Worm (Caenorhabditis elegans) whole organism, L2 larva: ENCODE results near the gene C05D11.1.

Experiments used
- C34F6.9 ChIP-seq: fragments of 150-350 bp; optimal IDR thresholded peaks from 2 replicates; lab custom pipeline; 2014; ENCODE audit warnings: missing biosample characterization, missing genetic modification characterization
- F13H6.1 ChIP-seq: sonication (generic microtip); optimal IDR thresholded peaks from 2 replicates; lab custom pipeline; 2016; ENCODE audit warnings: missing genetic modification characterization, missing compliant biosample characterization
- R02D3.7 ChIP-seq: fragments of 150-350 bp; optimal IDR thresholded peaks from 2 replicates; lab custom pipeline; 2014; ENCODE audit warnings: missing biosample characterization, missing genetic modification characterization
- Y55F3AM.14 ChIP-seq: fragments of 200-800 bp; sonication (Bioruptor generic); optimal IDR thresholded peaks from 2 replicates; lab custom pipeline; 2018; ENCODE audit warnings: mild to moderate bottlenecking, missing genetic modification characterization, missing compliant biosample characterization
- ZK546.5 ChIP-seq: sonication (generic microtip); optimal IDR thresholded peaks from 2 replicates; lab custom pipeline; 2017; ENCODE audit warnings: missing biosample characterization, missing genetic modification characterization
- aly-2 ChIP-seq: fragments of 150-350 bp; optimal IDR thresholded peaks from 2 replicates; lab custom pipeline; 2014; ENCODE audit warnings: missing biosample characterization, missing genetic modification characterization
- ama-1 ChIP-seq: fragments of 150-350 bp; optimal IDR thresholded peaks from 2 replicates; lab custom pipeline; 2018; ENCODE audit warnings: inconsistent platforms
- blmp-1 ChIP-seq: sonication (generic microtip); optimal IDR thresholded peaks from 2 replicates; lab custom pipeline; 2017; ENCODE audit warnings: missing genetic modification characterization, mild to moderate bottlenecking, missing compliant biosample characterization, antibody characterized with exemption, moderate library complexity; ENCODE audit not compliant: insufficient read depth
- ceh-16 ChIP-seq: fragments of 150-350 bp; optimal IDR thresholded peaks from 2 replicates; lab custom pipeline; 2014; ENCODE audit warnings: missing biosample characterization, missing genetic modification characterization
- ceh-82 ChIP-seq: fragments of 150-350 bp; optimal IDR thresholded peaks from 2 replicates; lab custom pipeline; 2014; ENCODE audit warnings: missing biosample characterization, missing genetic modification characterization
- crh-2 ChIP-seq: sonication (generic microtip); optimal IDR thresholded peaks from 2 replicates; lab custom pipeline; 2017; ENCODE audit warnings: missing biosample characterization, missing genetic modification characterization
- dmd-4 ChIP-seq: sonication (generic microtip); optimal IDR thresholded peaks from 2 replicates; lab custom pipeline; 2017; ENCODE audit warnings: missing biosample characterization, missing genetic modification characterization
- egl-27 ChIP-seq: sonication (generic microtip); optimal IDR thresholded peaks from 3 replicates; lab custom pipeline; 2017; ENCODE audit warnings: missing biosample characterization, missing genetic modification reagents, missing genetic modification characterization
- elt-3 ChIP-seq: sonication (generic microtip); optimal IDR thresholded peaks from 2 replicates; lab custom pipeline; 2017; ENCODE audit warnings: missing biosample characterization, missing genetic modification characterization
- fos-1 ChIP-seq: fragments of 150-350 bp; optimal IDR thresholded peaks from 2 replicates; lab custom pipeline; 2014; ENCODE audit warnings: missing biosample characterization, missing genetic modification characterization
- gmeb-1 ChIP-seq: fragments of 150-350 bp; optimal IDR thresholded peaks from 2 replicates; lab custom pipeline; 2014; ENCODE audit warnings: missing biosample characterization, missing genetic modification characterization
- lin-13 ChIP-seq: fragments of 150-350 bp; optimal IDR thresholded peaks from 2 replicates; lab custom pipeline; 2014; ENCODE audit warnings: missing biosample characterization, missing genetic modification reagents, missing genetic modification characterization
- lin-39 ChIP-seq: fragments of 150-350 bp; optimal IDR thresholded peaks from 2 replicates; lab custom pipeline; 2014; ENCODE audit warnings: missing biosample characterization, missing genetic modification reagents, missing genetic modification characterization
- lsy-2 ChIP-seq, 2 experiments: fragments of 150-350 bp in 1 of 2; sonication (generic microtip) in 1 of 2; optimal IDR thresholded peaks; 2 replicates each; lab custom pipeline; 2014 to 2017; ENCODE audit warnings: missing biosample characterization in 2 of 2, missing genetic modification characterization in 2 of 2
- mab-5 ChIP-seq: fragments of 150-350 bp; optimal IDR thresholded peaks from 2 replicates; lab custom pipeline; 2014; ENCODE audit warnings: missing biosample characterization, missing genetic modification characterization
- mbf-1 ChIP-seq: sonication (generic microtip); optimal IDR thresholded peaks from 2 replicates; lab custom pipeline; 2017; ENCODE audit warnings: missing biosample characterization, missing genetic modification characterization
- mdl-1 ChIP-seq, 2 experiments: fragments of 150-350 bp in 1 of 2; sonication (generic microtip) in 1 of 2; optimal IDR thresholded peaks; 2 replicates each; lab custom pipeline; 2017; ENCODE audit warnings: missing biosample characterization in 2 of 2, missing genetic modification characterization in 2 of 2
- nhr-10 ChIP-seq: sonication (generic microtip); optimal IDR thresholded peaks from 2 replicates; lab custom pipeline; 2017; ENCODE audit warnings: missing biosample characterization, missing genetic modification characterization
- nhr-11 ChIP-seq: fragments of 150-350 bp; optimal IDR thresholded peaks from 2 replicates; lab custom pipeline; 2014; ENCODE audit warnings: missing biosample characterization, missing genetic modification characterization
- nhr-129 ChIP-seq: fragments of 150-350 bp; optimal IDR thresholded peaks from 2 replicates; lab custom pipeline; 2014; ENCODE audit warnings: missing biosample characterization, missing genetic modification characterization
- nhr-23 ChIP-seq: fragments of 150-350 bp; optimal IDR thresholded peaks from 2 replicates; lab custom pipeline; 2014; ENCODE audit warnings: missing biosample characterization, missing genetic modification reagents, missing genetic modification characterization
- nhr-25 ChIP-seq: fragments of 150-350 bp; sonication (generic microtip); optimal IDR thresholded peaks from 3 replicates; lab custom pipeline; 2014; ENCODE audit warnings: missing biosample characterization, missing genetic modification characterization
- nhr-6 ChIP-seq: fragments of 150-350 bp; optimal IDR thresholded peaks from 2 replicates; lab custom pipeline; 2014; ENCODE audit warnings: missing biosample characterization, missing genetic modification characterization
- nhr-77 ChIP-seq: fragments of 150-350 bp; optimal IDR thresholded peaks from 2 replicates; lab custom pipeline; 2014; ENCODE audit warnings: missing biosample characterization, missing genetic modification characterization
- sem-4 ChIP-seq: fragments of 150-350 bp; optimal IDR thresholded peaks from 2 replicates; lab custom pipeline; 2014; ENCODE audit warnings: missing biosample characterization, missing genetic modification reagents, missing genetic modification characterization
- sma-3 ChIP-seq: sonication (generic microtip); optimal IDR thresholded peaks from 2 replicates; lab custom pipeline; 2016; ENCODE audit warnings: missing genetic modification reagents, missing genetic modification characterization, missing compliant biosample characterization
- sma-9 ChIP-seq, 2 experiments: fragments of 150-350 bp in 1 of 2; sonication (generic microtip) in 1 of 2; optimal IDR thresholded peaks; 2 replicates each; lab custom pipeline; 2014 to 2016; ENCODE audit warnings: missing genetic modification characterization in 2 of 2, mild to moderate bottlenecking in 1 of 2, missing biosample characterization in 1 of 2, missing compliant biosample characterization in 1 of 2, missing genetic modification reagents in 1 of 2, moderate library complexity in 1 of 2
- snpc-4 ChIP-seq: fragments of 150-350 bp; optimal IDR thresholded peaks from 2 replicates; lab custom pipeline; 2014; ENCODE audit warnings: missing biosample characterization, missing genetic modification characterization
- unc-39 ChIP-seq: fragments of 150-350 bp; optimal IDR thresholded peaks from 2 replicates; lab custom pipeline; 2014; ENCODE audit warnings: missing biosample characterization, missing genetic modification characterization
- zag-1 ChIP-seq: fragments of 150-350 bp; optimal IDR thresholded peaks from 2 replicates; lab custom pipeline; 2014; ENCODE audit warnings: missing biosample characterization, missing genetic modification characterization
- ztf-1 ChIP-seq: fragments of 200-800 bp; sonication (Bioruptor generic); conservative IDR thresholded peaks from 2 replicates; pipeline ENCODE4 v1.3.6; 2022; ENCODE audit warnings: missing genetic modification characterization, missing compliant biosample characterization
- ztf-11 ChIP-seq: sonication (generic microtip); optimal IDR thresholded peaks from 2 replicates; lab custom pipeline; 2017; ENCODE audit warnings: missing biosample characterization, missing genetic modification characterization
- ztf-4 ChIP-seq: fragments of 150-350 bp; optimal IDR thresholded peaks from 2 replicates; lab custom pipeline; 2014; ENCODE audit warnings: missing biosample characterization, missing genetic modification characterization

The C05D11.1 gene

DNA sequence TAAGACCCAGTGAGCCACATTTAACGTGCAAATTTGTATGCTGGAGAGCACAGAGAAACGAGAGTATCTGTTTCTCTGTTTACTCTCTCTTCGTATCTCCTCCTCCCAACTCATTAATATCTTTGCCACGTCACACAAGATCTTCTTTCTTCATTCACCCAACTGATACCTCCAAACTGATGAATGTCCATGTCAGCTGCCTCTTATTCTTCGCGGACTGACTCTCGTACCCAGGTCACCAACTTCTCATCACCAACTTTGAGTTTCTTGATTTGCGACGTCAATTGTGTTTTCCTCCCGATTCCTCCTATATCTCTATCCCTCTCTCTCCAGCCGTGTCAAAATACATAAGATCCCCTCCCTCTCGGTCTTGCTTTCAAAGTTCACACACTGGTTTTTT is 34.1 kb upstream of the C05D11.1 start:
- TF ChIP-seq C34F6.9 (tag; lab: Kevin White, UChicago) (peak; percentile 3), ztf-4 (tag; lab: Kevin White, UChicago) (peak; percentile 37), nhr-129 (peak; percentile 72), nhr-6 (tag; lab: Kevin White, UChicago) (peak; percentile 15), R02D3.7 (no peak), blmp-1 (no peak), lin-13 (peak; percentile 43), ceh-16 (tag; lab: Kevin White, UChicago) (no peak), lsy-2 (tag; optimal IDR thresholded peaks at IDR 0.05; lab: Kevin White, UChicago) (peak in 1 of 2 experiments; percentile 28), F13H6.1 (tag; lab: Kevin White, UChicago) (peak; percentile 78), elt-3 (tag; lab: Kevin White, UChicago) (no peak), crh-2 (tag; lab: Kevin White, UChicago) (peak; percentile 97), sma-9 (GFP tag; optimal IDR thresholded peaks at IDR 0.05; lab: Kevin White, UChicago) (peak; percentile 68), sma-9 (tag; optimal IDR thresholded peaks at IDR 0.05; lab: Kevin White, UChicago) (no peak)

DNA sequence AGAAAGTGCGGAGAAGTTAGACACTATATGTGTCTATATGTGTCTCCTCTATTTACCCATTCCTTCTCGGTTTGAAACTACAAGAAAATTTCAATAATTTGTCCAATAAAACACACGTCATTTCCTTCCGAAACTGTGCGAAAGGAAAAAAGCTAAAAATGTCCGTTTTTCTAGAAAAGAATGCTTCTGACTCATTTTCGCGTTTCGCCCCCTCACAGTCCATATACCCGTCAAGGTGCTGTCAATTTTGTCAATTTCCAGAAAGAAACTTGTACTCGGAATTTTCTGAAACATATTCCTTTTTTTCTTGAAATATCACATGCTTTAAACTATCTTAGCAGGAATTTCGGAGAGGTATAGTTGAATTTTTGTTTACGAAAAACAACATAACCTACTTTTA is 33.6 kb upstream of the C05D11.1 start:
- TF ChIP-seq dmd-4 (tag; lab: Kevin White, UChicago) (no peak), nhr-23 (tag; lab: Kevin White, UChicago) (no peak), mab-5 (tag; lab: Kevin White, UChicago) (no peak), sem-4 (tag; lab: Kevin White, UChicago) (no peak), zag-1 (tag; lab: Kevin White, UChicago) (no peak), snpc-4 (tag; lab: Kevin White, UChicago) (no peak), gmeb-1 (tag; lab: Kevin White, UChicago) (no peak), aly-2 (tag; lab: Kevin White, UChicago) (no peak), ZK546.5 (tag; lab: Kevin White, UChicago) (no peak), nhr-77 (tag; lab: Kevin White, UChicago) (no peak), nhr-6 (tag; lab: Kevin White, UChicago) (no peak)

DNA sequence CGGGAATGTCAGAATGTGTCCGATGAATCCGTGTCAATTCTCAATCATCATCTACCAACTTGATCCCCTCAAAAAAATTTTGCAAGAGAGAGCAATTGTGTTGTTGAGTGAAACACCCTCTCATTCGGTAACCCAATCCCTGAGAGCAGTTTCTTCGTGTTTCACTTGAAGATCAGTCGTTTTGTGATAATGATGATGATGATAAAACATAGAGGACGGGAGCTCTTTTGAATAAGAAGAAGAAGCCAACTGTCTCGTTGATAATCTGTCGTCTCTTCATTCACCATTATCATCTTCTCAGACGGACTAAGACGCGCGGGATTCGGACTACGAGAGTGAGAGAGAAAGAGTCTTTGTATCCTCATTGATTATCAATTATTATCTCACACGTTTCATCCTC is 31.3 kb upstream of the C05D11.1 start:
- TF ChIP-seq C34F6.9 (tag; lab: Kevin White, UChicago) (peak; percentile 10), mab-5 (tag; lab: Kevin White, UChicago) (peak; percentile 37), lin-13 (peak; percentile 3), nhr-129 (peak; percentile 41), lsy-2 (tag; optimal IDR thresholded peaks at IDR 0.05; lab: Kevin White, UChicago) (peak in 1 of 2 experiments; percentile 47), mdl-1 (tag; optimal IDR thresholded peaks at IDR 0.05; lab: Kevin White, UChicago) (no peak), ztf-4 (tag; lab: Kevin White, UChicago) (peak; percentile 44), lin-39 (tag; lab: Kevin White, UChicago) (peak; percentile 13), nhr-10 (no peak), ama-1 (lab: Kevin White, UChicago) (no peak), ceh-82 (tag; lab: Kevin White, UChicago) (no peak), F13H6.1 (tag; lab: Kevin White, UChicago) (peak; percentile 58), egl-27 (no peak), sma-9 (GFP tag; optimal IDR thresholded peaks at IDR 0.05; lab: Kevin White, UChicago) (peak; percentile 30), sma-9 (tag; optimal IDR thresholded peaks at IDR 0.05; lab: Kevin White, UChicago) (no peak)

DNA sequence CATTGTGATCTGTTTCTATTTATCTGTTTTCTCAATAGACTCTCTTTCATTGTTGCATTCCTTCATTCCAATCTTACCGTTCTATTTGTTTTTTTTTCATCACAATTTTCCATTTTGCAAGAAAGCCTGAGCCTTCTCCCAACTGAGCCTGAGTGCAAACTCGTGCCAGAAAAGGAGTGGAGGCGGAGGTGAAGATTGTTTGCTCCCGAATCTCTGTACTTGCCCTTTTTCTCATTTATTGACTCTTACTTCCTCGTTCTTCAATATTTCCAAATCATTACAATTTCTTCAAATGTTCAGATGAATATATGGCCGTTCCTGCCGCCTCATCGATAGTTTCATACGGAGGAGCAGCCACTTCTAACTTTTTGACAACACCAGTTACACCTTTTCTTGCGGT is 29.6 kb upstream of the C05D11.1 start, which contains the start of gene let-756:
let-756 (plus strand) TSS at position 301 of the 400 bp plus-strand sequence.
- TF ChIP-seq elt-3 (tag; lab: Kevin White, UChicago) (no peak), nhr-11 (tag; lab: Kevin White, UChicago) (no peak), nhr-6 (tag; lab: Kevin White, UChicago) (no peak), aly-2 (tag; lab: Kevin White, UChicago) (no peak), Y55F3AM.14 (no peak), unc-39 (tag; lab: Kevin White, UChicago) (no peak), egl-27 (no peak), ztf-11 (tag; lab: Kevin White, UChicago) (no peak), mdl-1 (tag; optimal IDR thresholded peaks at IDR 0.05; lab: Kevin White, UChicago) (no peak), blmp-1 (no peak), nhr-25 (no peak), ztf-1 (GFP tag; lab: Robert Waterston, UW) (no peak), mbf-1 (tag; lab: Kevin White, UChicago) (no peak), nhr-129 (no peak), C34F6.9 (tag; lab: Kevin White, UChicago) (no peak), fos-1 (no peak), dmd-4 (tag; lab: Kevin White, UChicago) (no peak), sma-3 (GFP tag; lab: Kevin White, UChicago) (no peak)
